Fruit fly (Drosophila melanogaster) whole organism, embryonic: ENCODE measurements around the gene CG17139.

ENCODE experiments used
- Abd-B ChIP-seq: fragments of 200-800 bp; sonication (Bioruptor generic); optimal IDR thresholded peaks from 2 replicates; lab custom pipeline; 2018; ENCODE audit warnings: missing biosample characterization, mild to moderate bottlenecking, missing genetic modification characterization, moderate library complexity
- CG10979 ChIP-seq: fragments of 200-800 bp; sonication (Bioruptor generic); optimal IDR thresholded peaks from 2 replicates; lab custom pipeline; 2018; ENCODE audit warnings: missing biosample characterization, mild to moderate bottlenecking, missing genetic modification characterization, moderate library complexity
- CG11504 ChIP-seq: fragments of 200-800 bp; sonication (Bioruptor generic); optimal IDR thresholded peaks from 3 replicates; lab custom pipeline; 2019; ENCODE audit warnings: missing biosample characterization, mild to moderate bottlenecking, missing genetic modification characterization, moderate library complexity
- CG12391 ChIP-seq: fragments of 200-800 bp; sonication (Bioruptor generic); optimal IDR thresholded peaks from 3 replicates; lab custom pipeline; 2018; ENCODE audit warnings: missing biosample characterization, mild to moderate bottlenecking, missing genetic modification characterization, moderate library complexity
- CG14050 ChIP-seq: fragments of 200-800 bp; sonication (Bioruptor generic); IDR thresholded peaks from 3 replicates; pipeline ENCODE4 v1.3.6; 2022; ENCODE audit warnings: missing biosample characterization, missing genetic modification characterization
- CG14667 ChIP-seq: fragments of 200-800 bp; sonication (Bioruptor generic); IDR thresholded peaks from 2 replicates; pipeline ENCODE4 v1.3.6; 2022; ENCODE audit warnings: missing biosample characterization, missing genetic modification characterization
- CG14860 ChIP-seq: fragments of 200-800 bp; sonication (Bioruptor generic); IDR thresholded peaks from 3 replicates; pipeline ENCODE4 v1.3.6; 2022; ENCODE audit warnings: missing biosample characterization, missing genetic modification characterization; ENCODE audit not compliant: partially characterized antibody
- CG16813 ChIP-seq: fragments of 200-800 bp; sonication (Bioruptor generic); IDR thresholded peaks from 3 replicates; pipeline ENCODE4 v1.3.6; 2022; ENCODE audit warnings: missing biosample characterization, missing genetic modification characterization; ENCODE audit not compliant: partially characterized antibody
- CG2116 ChIP-seq: fragments of 200-800 bp; sonication (Bioruptor generic); optimal IDR thresholded peaks from 3 replicates; lab custom pipeline; 2018; ENCODE audit warnings: missing biosample characterization, mild to moderate bottlenecking, missing genetic modification characterization
- CG30403 ChIP-seq: fragments of 200-800 bp; sonication (Bioruptor generic); optimal IDR thresholded peaks from 3 replicates; lab custom pipeline; 2016; ENCODE audit warnings: missing biosample characterization, missing genetic modification characterization
- CG33213 ChIP-seq: fragments of 200-800 bp; sonication (Bioruptor generic); optimal IDR thresholded peaks from 3 replicates; lab custom pipeline; 2016; ENCODE audit warnings: missing biosample characterization, missing genetic modification characterization
- CG4282 ChIP-seq: fragments of 200-800 bp; sonication (Bioruptor generic); optimal IDR thresholded peaks from 2 replicates; lab custom pipeline; 2016; ENCODE audit warnings: missing biosample characterization, missing genetic modification characterization
- CG4404 ChIP-seq: fragments of 200-800 bp; sonication (Bioruptor generic); IDR thresholded peaks from 2 replicates; pipeline ENCODE4 v1.3.6; 2022; ENCODE audit warnings: missing biosample characterization, missing genetic modification characterization
- CG6689 ChIP-seq: fragments of 200-800 bp; sonication (Bioruptor generic); IDR thresholded peaks from 2 replicates; pipeline ENCODE4 v1.3.6; 2022; ENCODE audit warnings: missing biosample characterization, missing genetic modification characterization
- CG6791 ChIP-seq: fragments of 200-800 bp; sonication (Bioruptor generic); IDR thresholded peaks from 3 replicates; pipeline ENCODE4 v1.3.6; 2022; ENCODE audit warnings: missing biosample characterization, missing genetic modification characterization; ENCODE audit not compliant: partially characterized antibody
- CG7357 ChIP-seq: fragments of 200-800 bp; sonication (Bioruptor generic); IDR thresholded peaks from 3 replicates; pipeline ENCODE4 v1.3.6; 2022; ENCODE audit warnings: missing biosample characterization, missing genetic modification characterization
- CG8388 ChIP-seq: fragments of 200-800 bp; sonication (Bioruptor generic); optimal IDR thresholded peaks from 2 replicates; lab custom pipeline; 2019; ENCODE audit warnings: missing biosample characterization, mild to moderate bottlenecking, missing genetic modification characterization, moderate library complexity
- CG9215 ChIP-seq: fragments of 200-800 bp; sonication (Bioruptor generic); IDR thresholded peaks from 2 replicates; pipeline ENCODE4 v1.3.6; 2022; ENCODE audit warnings: missing biosample characterization, missing genetic modification characterization
- CkIIα-i1 ChIP-seq: fragments of 200-800 bp; sonication (Bioruptor generic); IDR thresholded peaks from 2 replicates; pipeline ENCODE4 v1.3.6; 2022; ENCODE audit warnings: missing biosample characterization, missing genetic modification characterization
- Dad ChIP-seq: fragments of 200-800 bp; sonication (Bioruptor generic); optimal IDR thresholded peaks from 3 replicates; lab custom pipeline; 2016; ENCODE audit warnings: missing biosample characterization, missing genetic modification characterization
- Deaf1 ChIP-seq: fragments of 200-800 bp; optimal IDR thresholded peaks from 3 replicates; lab custom pipeline; 2019; ENCODE audit warnings: missing biosample characterization, mild to moderate bottlenecking, missing genetic modification characterization, moderate library complexity
- Dp ChIP-seq: fragments of 200-800 bp; sonication (Bioruptor generic); optimal IDR thresholded peaks from 2 replicates; lab custom pipeline; 2018; ENCODE audit warnings: missing biosample characterization, mild to moderate bottlenecking, missing genetic modification characterization, moderate library complexity
- HLH4C ChIP-seq: fragments of 200-800 bp; sonication (Bioruptor generic); IDR thresholded peaks from 3 replicates; pipeline ENCODE4 v1.3.6; 2022; ENCODE audit warnings: missing biosample characterization, missing genetic modification characterization; ENCODE audit not compliant: partially characterized antibody
- MTF-1 ChIP-seq: fragments of 200-800 bp; sonication (Bioruptor generic); optimal IDR thresholded peaks from 2 replicates; lab custom pipeline; 2018; ENCODE audit warnings: missing biosample characterization, mild to moderate bottlenecking, missing genetic modification characterization, borderline replicate concordance
- Med ChIP-seq: fragments of 200-800 bp; sonication (Bioruptor generic); peaks from one replicate; lab custom pipeline; 2016; ENCODE audit warnings: missing biosample characterization, missing genetic modification characterization, mild to moderate bottlenecking, inconsistent platforms, moderate library complexity
- Nf-YC ChIP-seq: fragments of 200-800 bp; optimal IDR thresholded peaks from 3 replicates; lab custom pipeline; 2019; ENCODE audit warnings: missing biosample characterization, mild to moderate bottlenecking, missing genetic modification characterization, moderate library complexity
- Pdp1 ChIP-seq, 2 experiments: fragments of 200-800 bp; sonication (Bioruptor generic); optimal IDR thresholded peaks; 3 replicates each; lab custom pipeline; 2016; ENCODE audit warnings: missing biosample characterization in 2 of 2, missing genetic modification characterization in 2 of 2, mild to moderate bottlenecking in 1 of 2, moderate library complexity in 1 of 2
- abd-A ChIP-seq: fragments of 200-800 bp; sonication (Bioruptor generic); optimal IDR thresholded peaks from 3 replicates; lab custom pipeline; 2019; ENCODE audit warnings: missing biosample characterization, mild to moderate bottlenecking, missing genetic modification characterization, moderate library complexity
- ac ChIP-seq: fragments of 200-800 bp; sonication (Bioruptor generic); optimal IDR thresholded peaks from 3 replicates; lab custom pipeline; 2017; ENCODE audit warnings: missing biosample characterization, mild to moderate bottlenecking, missing genetic modification characterization
- aop ChIP-seq: fragments of 200-800 bp; sonication (Bioruptor generic); IDR thresholded peaks from 2 replicates; pipeline ENCODE4 v1.3.6; 2022; ENCODE audit warnings: missing biosample characterization, missing genetic modification characterization
- bsh ChIP-seq, 2 experiments: fragments of 200-800 bp; sonication (Bioruptor generic); optimal IDR thresholded peaks; 2 replicates each; lab custom pipeline; 2017 to 2018; ENCODE audit warnings: mild to moderate bottlenecking in 2 of 2, missing biosample characterization in 2 of 2, missing genetic modification characterization in 2 of 2, moderate library complexity in 1 of 2
- chinmo ChIP-seq: fragments of 200-800 bp; sonication (Bioruptor generic); IDR thresholded peaks from 4 replicates; pipeline ENCODE4 v1.3.6; 2022; ENCODE audit warnings: missing biosample characterization, missing genetic modification characterization; ENCODE audit not compliant: partially characterized antibody
- cwo ChIP-seq: fragments of 200-800 bp; sonication (Bioruptor generic); optimal IDR thresholded peaks from 3 replicates; lab custom pipeline; 2017; ENCODE audit warnings: missing biosample characterization, missing genetic modification characterization, mild to moderate bottlenecking, moderate library complexity, missing genetic modification reagents
- dimm ChIP-seq: fragments of 200-800 bp; sonication (Bioruptor generic); IDR thresholded peaks from 2 replicates; pipeline ENCODE4 v1.3.6; 2022; ENCODE audit warnings: missing biosample characterization, missing genetic modification characterization
- esg ChIP-seq: fragments of 200-800 bp; sonication (Bioruptor generic); conservative IDR thresholded peaks from 2 replicates; pipeline ENCODE4 v1.3.6; 2022; ENCODE audit warnings: missing biosample characterization, missing genetic modification characterization
- gsb ChIP-seq: fragments of 200-800 bp; sonication (Bioruptor generic); IDR thresholded peaks from 2 replicates; pipeline ENCODE4 v1.3.6; 2022; ENCODE audit warnings: missing biosample characterization, missing genetic modification characterization
- inv ChIP-seq: fragments of 200-800 bp; sonication (Bioruptor generic); IDR thresholded peaks from 2 replicates; pipeline ENCODE4 v1.3.6; 2022; ENCODE audit warnings: missing biosample characterization, missing genetic modification characterization; ENCODE audit not compliant: partially characterized antibody
- jigr1 ChIP-seq: fragments of 200-800 bp; sonication (Bioruptor generic); IDR thresholded peaks from 3 replicates; pipeline ENCODE4 v1.3.6; 2022; ENCODE audit warnings: missing biosample characterization, missing genetic modification characterization
- kay ChIP-seq: fragments of 200-800 bp; sonication (Bioruptor generic); optimal IDR thresholded peaks from 2 replicates; lab custom pipeline; 2016; ENCODE audit warnings: missing biosample characterization, missing genetic modification characterization
- odd ChIP-seq: fragments of 200-800 bp; sonication (Bioruptor generic); optimal IDR thresholded peaks from 2 replicates; lab custom pipeline; 2017; ENCODE audit warnings: missing biosample characterization, mild to moderate bottlenecking, missing genetic modification characterization
- onecut ChIP-seq: fragments of 200-800 bp; sonication (Bioruptor generic); IDR thresholded peaks from 2 replicates; pipeline ENCODE4 v1.3.6; 2022; ENCODE audit warnings: missing biosample characterization, missing genetic modification characterization
- sd ChIP-seq: fragments of 200-800 bp; sonication (Bioruptor generic); optimal IDR thresholded peaks from 3 replicates; lab custom pipeline; 2018; ENCODE audit warnings: missing biosample characterization, mild to moderate bottlenecking, missing genetic modification characterization, moderate library complexity
- sens-2 ChIP-seq: fragments of 200-800 bp; sonication (Bioruptor generic); IDR thresholded peaks from 2 replicates; pipeline ENCODE4 v1.3.6; 2022; ENCODE audit warnings: missing biosample characterization, missing genetic modification characterization
- sisA ChIP-seq: fragments of 200-800 bp; sonication (Bioruptor generic); IDR thresholded peaks from 2 replicates; pipeline ENCODE4 v1.3.6; 2022; ENCODE audit warnings: missing biosample characterization, missing genetic modification characterization
- slbo ChIP-seq: fragments of 200-800 bp; sonication (Bioruptor generic); IDR thresholded peaks from 2 replicates; pipeline ENCODE4 v1.3.6; 2022; ENCODE audit warnings: missing biosample characterization, missing genetic modification characterization
- sob ChIP-seq: fragments of 200-800 bp; sonication (Bioruptor generic); IDR thresholded peaks from 2 replicates; pipeline ENCODE4 v1.3.6; 2022; ENCODE audit warnings: missing biosample characterization, missing genetic modification characterization
- wdn ChIP-seq: fragments of 200-800 bp; sonication (Bioruptor generic); IDR thresholded peaks from 2 replicates; pipeline ENCODE4 v1.3.6; 2022; ENCODE audit warnings: missing biosample characterization, missing genetic modification characterization

The CG17139 gene

DNA sequence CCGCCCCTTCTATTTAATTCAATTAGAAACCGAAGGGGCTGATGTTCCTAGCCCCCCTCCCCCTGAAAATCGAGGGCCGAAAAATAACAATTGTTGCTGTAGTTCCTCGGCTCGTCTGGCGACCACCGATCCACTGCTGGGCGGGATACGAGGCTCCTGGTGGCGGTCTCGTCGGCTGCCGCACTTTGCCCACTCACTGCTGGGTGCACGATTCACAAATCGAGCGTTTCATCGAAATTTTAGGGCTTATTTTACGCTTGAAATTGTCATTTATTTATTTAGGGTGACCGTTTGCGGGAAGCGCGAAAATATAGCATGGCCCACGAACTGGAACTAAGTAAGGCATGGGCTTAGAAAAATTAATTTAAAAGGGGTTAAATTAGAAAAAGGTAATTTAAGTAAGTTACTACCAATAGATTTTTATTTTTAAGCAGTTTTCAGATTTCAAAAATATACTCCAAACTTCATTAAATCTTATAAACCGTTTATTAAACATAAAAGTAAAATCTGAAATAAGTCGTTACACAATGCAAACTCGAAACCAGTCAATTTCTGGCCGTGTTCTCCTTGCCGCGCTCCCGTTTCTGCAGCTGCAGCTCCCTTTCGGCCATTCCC lies 11.0 kb upstream of the CG17139 start, which contains the start of gene Dnz1 (continued):
- peak; percentile 1 for TF ChIP-seq Dp (GFP tag; lab: Kevin White, UChicago)
- peak in 1 of 2 experiments; percentile 39 for TF ChIP-seq bsh (GFP tag; optimal IDR thresholded peaks at IDR 0.05; lab: Kevin White, UChicago)
- TF ChIP-seq CG14050 (GFP tag; lab: Robert Waterston, UW), result peak; percentile 66
- TF ChIP-seq CG12391, result peak; percentile 57
- TF ChIP-seq esg (GFP tag; lab: Robert Waterston, UW), result peak; percentile 33; the same call in 1 of the 2 replicates
- TF ChIP-seq odd (GFP tag; lab: Kevin White, UChicago), result no peak
- TF ChIP-seq CG9215 (GFP tag; lab: Robert Waterston, UW), result peak; percentile 36; the same call in 1 of the 2 replicates
- peak; percentile 81 for TF ChIP-seq sob (GFP tag; lab: Robert Waterston, UW)
- 0 out of 2 replicates have a peak, but pooled peaks have one; percentile 4 for TF ChIP-seq onecut (GFP tag; lab: Robert Waterston, UW)
- TF ChIP-seq CG2116 (GFP tag; lab: Kevin White, UChicago), result peak; percentile 8
- no peak for TF ChIP-seq CG4404
- peak; percentile 54; the same call in 1 of the 2 replicates for TF ChIP-seq wdn (GFP tag; lab: Robert Waterston, UW)
- 0 out of 2 replicates have a peak, but pooled peaks have one; percentile 25 for TF ChIP-seq sens-2
- TF ChIP-seq CG33213 (GFP tag; lab: Kevin White, UChicago), result no peak
- TF ChIP-seq abd-A (tag; lab: Kevin White, UChicago), result no peak
- TF ChIP-seq CkIIα-i1, result no peak
- TF ChIP-seq CG10979, result peak; percentile 53
- peak; percentile 69 for TF ChIP-seq CG30403 (GFP tag; lab: Kevin White, UChicago)
- TF ChIP-seq kay (GFP tag; lab: Kevin White, UChicago), result peak; percentile 7
- no peak for TF ChIP-seq CG14667
- peak; percentile 10 for TF ChIP-seq CG8388 (GFP tag; lab: Kevin White, UChicago)

DNA sequence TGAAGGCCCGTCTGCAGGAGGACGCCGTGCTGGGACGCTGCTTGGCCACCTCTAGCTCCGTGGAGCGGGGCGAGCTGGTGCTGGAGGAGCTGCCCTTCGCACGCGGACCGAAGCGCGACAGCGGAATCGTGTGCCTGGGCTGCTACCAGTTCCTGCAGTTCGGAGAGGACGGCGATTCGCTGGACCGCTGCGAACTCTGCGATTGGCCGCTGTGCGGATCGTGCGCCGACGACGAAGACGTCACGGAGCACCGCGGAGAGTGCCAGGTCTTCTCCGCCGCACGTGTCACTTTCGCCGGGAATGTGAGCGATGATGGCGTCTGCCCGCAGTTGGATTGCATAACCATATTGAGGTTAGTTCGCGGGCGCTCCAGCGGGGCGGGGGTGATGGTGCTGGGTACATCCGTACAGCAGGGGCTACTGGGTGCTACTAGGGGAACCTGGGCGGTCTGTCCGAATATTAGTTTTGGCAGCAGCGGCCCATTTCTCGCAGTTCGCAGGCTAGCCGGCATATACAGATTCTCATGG lies 5.9 kb upstream of the CG17139 start:
- 0 out of 2 replicates have a peak, but pooled peaks have one; percentile 12 for TF ChIP-seq slbo (GFP tag; lab: Robert Waterston, UW)
- TF ChIP-seq HLH4C (GFP tag; lab: Robert Waterston, UW), result 0 out of 3 replicates have a peak, but pooled peaks have one; percentile 22
- no peak for TF ChIP-seq aop
- 0 out of 3 replicates have a peak, but pooled peaks have one; percentile 11 for TF ChIP-seq jigr1 (GFP tag; lab: Robert Waterston, UW)
- TF ChIP-seq inv, result 0 out of 2 replicates have a peak, but pooled peaks have one; percentile 22
- TF ChIP-seq Pdp1 (GFP tag; optimal IDR thresholded peaks at IDR 0.05; lab: Kevin White, UChicago), result peak in 1 of 2 experiments; percentile 97
- TF ChIP-seq chinmo (GFP tag; lab: Robert Waterston, UW), result 0 out of 4 replicates have a peak, but pooled peaks have one; percentile 15
- no peak for TF ChIP-seq CG6791 (GFP tag; lab: Robert Waterston, UW)
- peak; percentile 61 for TF ChIP-seq Nf-YC (tag; lab: Kevin White, UChicago)
- no peak for TF ChIP-seq Abd-B (GFP tag; lab: Kevin White, UChicago)
- peak; percentile 94 for TF ChIP-seq cwo (GFP tag; lab: Kevin White, UChicago)
- TF ChIP-seq MTF-1 (GFP tag; lab: Kevin White, UChicago), result no peak
- TF ChIP-seq CG4282 (GFP tag; lab: Kevin White, UChicago), result no peak
- peak; percentile 32; the same call in 1 of the 2 replicates for TF ChIP-seq gsb
- TF ChIP-seq CG16813, result 0 out of 3 replicates have a peak, but pooled peaks have one; percentile 17
- TF ChIP-seq Dad (GFP tag; lab: Kevin White, UChicago), result no peak
- TF ChIP-seq CG6689 (GFP tag; lab: Robert Waterston, UW), result 0 out of 2 replicates have a peak, but pooled peaks have one; percentile 4
- no peak for TF ChIP-seq ac (GFP tag; lab: Kevin White, UChicago)
- TF ChIP-seq sd (tag; lab: Kevin White, UChicago), result peak; percentile 23
- 0 out of 2 replicates have a peak, but pooled peaks have one; percentile 5 for TF ChIP-seq sisA (GFP tag; lab: Robert Waterston, UW)
- TF ChIP-seq Deaf1 (tag; lab: Kevin White, UChicago), result peak; percentile 77
- TF ChIP-seq CG11504 (tag; lab: Kevin White, UChicago), result no peak
- no peak for TF ChIP-seq CG14860 (GFP tag; lab: Robert Waterston, UW)
- peak; percentile 51 for TF ChIP-seq Med (GFP tag; lab: Kevin White, UChicago)
- no peak for TF ChIP-seq dimm
- TF ChIP-seq CG7357 (GFP tag; lab: Robert Waterston, UW), result 0 out of 3 replicates have a peak, but pooled peaks have one; percentile 24
